Fruit fly (Drosophila melanogaster): ENCODE data around the gene CG16704.

The CG16704 gene

DNA sequence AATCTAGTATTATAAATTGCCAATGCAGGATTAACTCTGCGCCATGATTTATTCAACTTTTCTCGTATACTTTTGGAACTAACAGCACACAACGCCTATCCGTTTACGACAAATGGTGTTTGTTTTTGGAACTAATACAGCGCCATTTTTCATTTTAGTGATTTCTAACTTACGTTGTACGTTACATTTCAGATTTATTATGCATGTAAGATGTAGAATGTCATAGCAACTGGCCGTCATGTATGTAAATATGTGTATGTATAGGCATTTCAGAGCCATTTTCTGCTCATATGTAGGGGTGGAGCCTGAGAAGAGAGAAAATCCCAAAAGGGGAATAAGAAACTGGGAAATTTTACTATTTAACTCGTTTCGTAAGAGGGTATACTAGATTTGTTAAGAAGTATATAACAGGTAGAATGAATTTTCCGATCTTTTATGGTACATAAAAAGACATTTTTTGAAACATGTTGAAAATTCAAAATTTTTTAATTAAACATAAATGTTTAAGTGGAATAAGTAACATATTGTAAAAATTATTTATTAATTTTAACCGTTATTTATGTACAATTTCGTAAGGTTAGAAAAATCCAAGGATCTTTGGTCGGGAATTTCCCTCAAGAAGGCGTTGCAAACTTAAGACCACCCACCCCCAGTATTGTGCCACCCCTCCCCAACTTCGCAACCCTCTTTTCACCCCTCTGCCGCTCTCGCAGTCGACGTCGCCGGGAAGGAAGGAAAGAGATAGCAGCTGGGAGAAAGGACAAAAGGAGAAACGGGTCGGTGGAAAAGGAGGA, 34.8 kb downstream of the CG16704 start (continued):
- peak; percentile 12 for TF ChIP-seq CG13424 (tag; optimal IDR thresholded peaks at IDR 0.05)
- TF ChIP-seq CG33557 (GFP tag; optimal IDR thresholded peaks at IDR 0.05), result no peak
- peak; percentile 69 for TF ChIP-seq Opbp (GFP tag; IDR thresholded peaks at IDR 0.05; ENCODE audit: partially characterized antibody)
- peak; percentile 54 for TF ChIP-seq CG1792 (GFP tag; optimal IDR thresholded peaks at IDR 0.05)
- TF ChIP-seq CG11560 (tag; IDR thresholded peaks at IDR 0.05), result no peak
- TF ChIP-seq gfzf (GFP tag; optimal IDR thresholded peaks at IDR 0.05), result peak; percentile 30
- no peak for TF ChIP-seq CG2202 (tag; optimal IDR thresholded peaks at IDR 0.05)
- TF ChIP-seq caup (GFP tag; optimal IDR thresholded peaks at IDR 0.05; ENCODE audit: severe bottlenecking), result peak; percentile 27
- TF ChIP-seq CG17568 (GFP tag; optimal IDR thresholded peaks at IDR 0.05), result no peak
- TF ChIP-seq sna (GFP tag; IDR thresholded peaks at IDR 0.05; ENCODE audit: partially characterized antibody), result no peak
- no peak for TF ChIP-seq ato (GFP tag; IDR thresholded peaks at IDR 0.05; ENCODE audit: partially characterized antibody)
- TF ChIP-seq ham (GFP tag; IDR thresholded peaks at IDR 0.05), result no peak
- TF ChIP-seq bcd (GFP tag; optimal IDR thresholded peaks at IDR 0.05), result peak; percentile 50
- no peak for TF ChIP-seq odd (GFP tag; optimal IDR thresholded peaks at IDR 0.05)
- TF ChIP-seq CG17612 (GFP tag; IDR thresholded peaks at IDR 0.05), result no peak
- TF ChIP-seq C15 (GFP tag; IDR thresholded peaks at IDR 0.05), result no peak
- no peak for TF ChIP-seq CG3407 (GFP tag; optimal IDR thresholded peaks at IDR 0.05)
- TF ChIP-seq CG15479 (GFP tag; optimal IDR thresholded peaks at IDR 0.05), result no peak
- peak; percentile 55 for TF ChIP-seq Myb (GFP tag; optimal IDR thresholded peaks at IDR 0.05)
- no peak for TF ChIP-seq sima (GFP tag; optimal IDR thresholded peaks at IDR 0.05)
- peak; percentile 7 for TF ChIP-seq CG8924 (tag; optimal IDR thresholded peaks at IDR 0.05)
- TF ChIP-seq az2 (GFP tag; optimal IDR thresholded peaks at IDR 0.05), result peak; percentile 62
- TF ChIP-seq tgo (GFP tag; IDR thresholded peaks at IDR 0.05), result no peak; the same call in 2 of the 3 replicates
- peak; percentile 18; the same call in 1 of the 2 replicates for TF ChIP-seq CG10366 (GFP tag; IDR thresholded peaks at IDR 0.05)
- TF ChIP-seq her (GFP tag; optimal IDR thresholded peaks at IDR 0.05), result peak; percentile 57
- no peak for TF ChIP-seq CG17802 (tag; optimal IDR thresholded peaks at IDR 0.05)
- no peak for TF ChIP-seq corto (GFP tag; optimal IDR thresholded peaks at IDR 0.05)
- TF ChIP-seq Side (GFP tag; optimal IDR thresholded peaks at IDR 0.05), result peak; percentile 76
- TF ChIP-seq CG30020 (tag; optimal IDR thresholded peaks at IDR 0.05), result no peak
- TF ChIP-seq bab2 (GFP tag; optimal IDR thresholded peaks at IDR 0.05), result peak; percentile 66
- TF ChIP-seq crc (GFP tag; optimal IDR thresholded peaks at IDR 0.05), result no peak
- 0 out of 2 replicates have a peak, but pooled peaks have one; percentile 3 for TF ChIP-seq al (GFP tag; IDR thresholded peaks at IDR 0.05)
- TF ChIP-seq Sox100B (GFP tag; optimal IDR thresholded peaks at IDR 0.05), result no peak
- peak; percentile 35; the same call in 1 of the 3 replicates for TF ChIP-seq H15 (GFP tag; IDR thresholded peaks at IDR 0.05)
- TF ChIP-seq B-H2 (GFP tag; optimal IDR thresholded peaks at IDR 0.05), result peak; percentile 75
- peak; percentile 39 for TF ChIP-seq gem (tag; optimal IDR thresholded peaks at IDR 0.05)
- TF ChIP-seq CG30403 (GFP tag; optimal IDR thresholded peaks at IDR 0.05), result peak; percentile 49
- TF ChIP-seq CG9817 (tag; optimal IDR thresholded peaks at IDR 0.05), result peak; percentile 51
- no peak for TF ChIP-seq ab (GFP tag; optimal IDR thresholded peaks at IDR 0.05)
- TF ChIP-seq wek (GFP tag; optimal IDR thresholded peaks at IDR 0.05), result peak; percentile 38
- no peak for TF ChIP-seq CG4707 (GFP tag; optimal IDR thresholded peaks at IDR 0.05)
- peak; percentile 75 for TF ChIP-seq CG7987 (GFP tag; optimal IDR thresholded peaks at IDR 0.05)
- peak; percentile 67 for TF ChIP-seq CG32772 (GFP tag; IDR thresholded peaks at IDR 0.05)
- no peak for TF ChIP-seq fd3F (GFP tag; optimal IDR thresholded peaks at IDR 0.05)
- no peak for TF ChIP-seq org-1 (GFP tag; optimal IDR thresholded peaks at IDR 0.05)
- TF ChIP-seq CG8281 (tag; optimal IDR thresholded peaks at IDR 0.05), result no peak
- TF ChIP-seq gcm (GFP tag; optimal IDR thresholded peaks at IDR 0.05), result no peak
- TF ChIP-seq Sry-β (GFP tag; optimal IDR thresholded peaks at IDR 0.05), result no peak
- TF ChIP-seq Bdp1 (GFP tag; optimal IDR thresholded peaks at IDR 0.05), result no peak

Measured in whole organism, embryonic.